Worm (Caenorhabditis elegans) whole organism, mixed stage, embryonic: ENCODE results near the gene dnj-25.
A peak's percentile ranks its signal among the peaks of the same experiment; 100 is the strongest.

Experiments
- M03D4.4 ChIP-seq: sonication (generic microtip); optimal IDR thresholded peaks from 2 replicates; lab custom pipeline; 2017; ENCODE audit warnings: mild to moderate bottlenecking, missing genetic modification characterization, missing compliant biosample characterization
- bed-3 ChIP-seq: fragments of 200-800 bp; sonication (Bioruptor generic); optimal IDR thresholded peaks from 3 replicates; lab custom pipeline; 2018; ENCODE audit warnings: mild to moderate bottlenecking, missing genetic modification characterization, moderate library complexity, missing compliant biosample characterization
- blmp-1 ChIP-seq: fragments of 150-350 bp; optimal IDR thresholded peaks from 2 replicates; lab custom pipeline; 2014; ENCODE audit warnings: missing biosample characterization, missing genetic modification characterization
- ceh-39 ChIP-seq: fragments of 150-350 bp; optimal IDR thresholded peaks from 2 replicates; lab custom pipeline; 2014; ENCODE audit warnings: missing biosample characterization, missing genetic modification characterization
- ceh-43 ChIP-seq: fragments of 200-800 bp; sonication (Bioruptor generic); optimal IDR thresholded peaks from 2 replicates; lab custom pipeline; 2018; ENCODE audit warnings: mild to moderate bottlenecking, missing genetic modification characterization, moderate library complexity, missing compliant biosample characterization
- ceh-83 ChIP-seq: fragments of 200-800 bp; sonication (Bioruptor generic); optimal IDR thresholded peaks from 2 replicates; lab custom pipeline; 2018; ENCODE audit warnings: mild to moderate bottlenecking, missing genetic modification characterization, missing compliant biosample characterization
- ces-1 ChIP-seq: fragments of 150-350 bp; optimal IDR thresholded peaks from 2 replicates; lab custom pipeline; 2014; ENCODE audit warnings: missing biosample characterization, missing genetic modification reagents, missing genetic modification characterization
- cnd-1 ChIP-seq: fragments of 200-800 bp; sonication (Bioruptor generic); optimal IDR thresholded peaks from 2 replicates; lab custom pipeline; 2018; ENCODE audit warnings: mild to moderate bottlenecking, missing genetic modification characterization, missing compliant biosample characterization
- drap-1 ChIP-seq: fragments of 200-800 bp; sonication (Bioruptor generic); optimal IDR thresholded peaks from 3 replicates; lab custom pipeline; 2018; ENCODE audit warnings: mild to moderate bottlenecking, missing genetic modification characterization, missing compliant biosample characterization
- elt-1 ChIP-seq: sonication (generic microtip); optimal IDR thresholded peaks from 2 replicates; lab custom pipeline; 2017; ENCODE audit warnings: missing genetic modification characterization, mild to moderate bottlenecking, missing compliant biosample characterization, antibody characterized with exemption, moderate library complexity, borderline replicate concordance; ENCODE audit not compliant: insufficient read depth
- elt-3 ChIP-seq: fragments of 150-350 bp; optimal IDR thresholded peaks from 2 replicates; lab custom pipeline; 2014; ENCODE audit warnings: missing biosample characterization, missing genetic modification characterization
- ham-2 ChIP-seq: fragments of 200-800 bp; sonication (Bioruptor generic); optimal IDR thresholded peaks from 2 replicates; lab custom pipeline; 2018; ENCODE audit warnings: mild to moderate bottlenecking, missing genetic modification characterization, missing compliant biosample characterization
- hlh-1 ChIP-seq: fragments of 150-350 bp; optimal IDR thresholded peaks from 2 replicates; lab custom pipeline; 2014; ENCODE audit warnings: missing biosample characterization, missing genetic modification reagents, missing genetic modification characterization
- lin-13 ChIP-seq: fragments of 150-350 bp; optimal IDR thresholded peaks from 2 replicates; lab custom pipeline; 2014; ENCODE audit warnings: missing biosample characterization, missing genetic modification characterization
- lin-32 ChIP-seq: fragments of 200-800 bp; sonication (Bioruptor generic); optimal IDR thresholded peaks from 2 replicates; lab custom pipeline; 2018; ENCODE audit warnings: mild to moderate bottlenecking, missing genetic modification characterization, missing compliant biosample characterization
- lsy-2 ChIP-seq: fragments of 150-350 bp; optimal IDR thresholded peaks from 2 replicates; lab custom pipeline; 2014; ENCODE audit warnings: missing biosample characterization, missing genetic modification characterization
- mep-1 ChIP-seq: fragments of 150-350 bp; optimal IDR thresholded peaks from 2 replicates; lab custom pipeline; 2017; ENCODE audit warnings: missing biosample characterization, missing genetic modification reagents, missing genetic modification characterization, inconsistent platforms
- mls-2 ChIP-seq: sonication (generic microtip); optimal IDR thresholded peaks from 2 replicates; lab custom pipeline; 2016; ENCODE audit warnings: mild to moderate bottlenecking, missing genetic modification characterization, moderate library complexity, missing compliant biosample characterization
- nhr-2 ChIP-seq: fragments of 150-350 bp; optimal IDR thresholded peaks from 2 replicates; lab custom pipeline; 2014; ENCODE audit warnings: missing biosample characterization, missing genetic modification characterization
- nhr-237 ChIP-seq: fragments of 150-350 bp; optimal IDR thresholded peaks from 2 replicates; lab custom pipeline; 2014; ENCODE audit warnings: missing biosample characterization, missing genetic modification characterization
- nhr-28 ChIP-seq: fragments of 150-350 bp; optimal IDR thresholded peaks from 2 replicates; lab custom pipeline; 2014; ENCODE audit warnings: missing biosample characterization, missing genetic modification characterization
- nhr-76 ChIP-seq: sonication (generic microtip); optimal IDR thresholded peaks from 2 replicates; lab custom pipeline; 2017; ENCODE audit warnings: missing biosample characterization, missing genetic modification characterization
- pha-4 ChIP-seq: fragments of 150-350 bp; optimal IDR thresholded peaks from 2 replicates; lab custom pipeline; 2018; ENCODE audit warnings: missing biosample characterization, missing genetic modification reagents, missing genetic modification characterization
- sem-2 ChIP-seq: fragments of 200-800 bp; sonication (Bioruptor generic); optimal IDR thresholded peaks from 2 replicates; lab custom pipeline; 2018; ENCODE audit warnings: mild to moderate bottlenecking, missing genetic modification characterization, missing compliant biosample characterization
- tbx-8 ChIP-seq: fragments of 200-800 bp; sonication (Bioruptor generic); optimal IDR thresholded peaks from 2 replicates; lab custom pipeline; 2018; ENCODE audit warnings: mild to moderate bottlenecking, missing genetic modification characterization, moderate library complexity, missing compliant biosample characterization
- unc-62 ChIP-seq: fragments of 150-350 bp; optimal IDR thresholded peaks from 2 replicates; lab custom pipeline; 2014; ENCODE audit warnings: missing biosample characterization, missing genetic modification reagents, missing genetic modification characterization
- zip-8 ChIP-seq: fragments of 150-350 bp; optimal IDR thresholded peaks from 2 replicates; lab custom pipeline; 2014; ENCODE audit warnings: missing biosample characterization, missing genetic modification characterization
- ztf-11 ChIP-seq: fragments of 150-350 bp; optimal IDR thresholded peaks from 2 replicates; lab custom pipeline; 2014; ENCODE audit warnings: missing biosample characterization, missing genetic modification characterization

dnj-25 gene

DNA sequence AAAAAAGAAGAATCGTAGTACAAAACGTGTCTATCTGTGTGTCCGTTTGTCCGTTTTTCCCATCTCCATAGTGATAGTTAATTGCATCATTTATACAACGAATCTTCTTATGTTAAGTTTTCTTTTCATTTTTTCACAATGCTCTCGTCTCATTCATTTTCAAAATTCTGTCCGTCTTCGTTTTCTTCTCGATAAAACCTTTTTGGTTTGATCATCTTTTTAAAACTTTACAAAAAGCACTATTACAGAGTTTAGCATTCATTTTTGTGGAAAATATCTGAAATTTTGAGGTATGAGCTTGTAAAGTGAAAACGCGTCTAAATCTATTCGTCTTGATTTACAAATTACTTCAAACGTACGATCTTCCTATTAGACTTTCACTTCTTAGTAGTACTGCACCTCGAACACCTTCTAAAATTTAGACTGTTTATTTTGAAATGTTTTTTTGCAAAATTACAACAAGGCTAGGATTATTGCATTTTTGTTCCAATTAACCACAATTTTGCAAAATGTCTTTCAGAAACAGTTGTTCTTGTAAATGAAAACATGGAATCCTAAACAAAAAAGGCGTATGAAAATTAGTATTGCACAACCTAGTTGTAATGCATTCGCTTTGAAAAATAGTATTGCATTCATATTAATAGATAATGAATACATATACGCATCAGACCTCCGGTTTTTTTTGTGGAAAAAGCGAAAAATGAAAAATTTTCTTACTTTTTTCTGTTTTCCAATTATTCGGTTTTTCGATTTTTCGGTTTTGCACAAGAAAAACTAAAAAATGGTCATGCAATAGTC, 41.1 kb upstream of the dnj-25 start:
- no peak for TF ChIP-seq ceh-43
- TF ChIP-seq nhr-2: no peak
- TF ChIP-seq nhr-76: no peak
- TF ChIP-seq pha-4 (tag; lab: Kevin White, UChicago): no peak
- TF ChIP-seq hlh-1 (tag; lab: Kevin White, UChicago): no peak
- TF ChIP-seq elt-1: no peak
- TF ChIP-seq nhr-237 (tag; lab: Kevin White, UChicago): no peak
- no peak for TF ChIP-seq sem-2 (GFP tag; lab: Kevin White, UChicago)
- TF ChIP-seq, all 35 proteins: peak for 0

DNA sequence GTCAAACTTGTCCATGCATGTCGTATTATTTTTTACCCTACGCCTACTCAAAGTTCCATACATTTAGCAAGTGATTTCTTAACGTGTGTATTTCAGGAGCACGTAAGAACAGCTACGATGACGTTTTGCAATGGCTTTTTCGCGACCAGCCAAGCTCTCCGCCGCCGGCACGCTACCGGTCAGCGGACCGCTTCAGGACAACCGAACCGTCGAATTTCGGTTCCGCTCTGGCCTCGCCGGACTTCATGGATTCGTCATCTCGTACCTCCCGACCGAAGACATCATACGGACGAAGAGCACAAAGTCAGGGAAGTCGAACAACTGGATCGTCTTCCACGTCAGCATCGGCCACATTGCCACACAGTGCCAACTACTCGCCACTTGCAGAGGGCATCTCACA, 39.5 kb upstream of the dnj-25 start:
- TF ChIP-seq ztf-11 (no peak), mls-2 (tag; lab: Kevin White, UChicago) (no peak), ceh-43 (no peak), lin-13 (tag; lab: Kevin White, UChicago) (no peak), blmp-1 (no peak), lsy-2 (tag; lab: Kevin White, UChicago) (no peak), bed-3 (GFP tag; lab: Kevin White, UChicago) (no peak), nhr-28 (tag; lab: Kevin White, UChicago) (no peak)
- TF ChIP-seq, all 35 proteins: peak for 0

DNA sequence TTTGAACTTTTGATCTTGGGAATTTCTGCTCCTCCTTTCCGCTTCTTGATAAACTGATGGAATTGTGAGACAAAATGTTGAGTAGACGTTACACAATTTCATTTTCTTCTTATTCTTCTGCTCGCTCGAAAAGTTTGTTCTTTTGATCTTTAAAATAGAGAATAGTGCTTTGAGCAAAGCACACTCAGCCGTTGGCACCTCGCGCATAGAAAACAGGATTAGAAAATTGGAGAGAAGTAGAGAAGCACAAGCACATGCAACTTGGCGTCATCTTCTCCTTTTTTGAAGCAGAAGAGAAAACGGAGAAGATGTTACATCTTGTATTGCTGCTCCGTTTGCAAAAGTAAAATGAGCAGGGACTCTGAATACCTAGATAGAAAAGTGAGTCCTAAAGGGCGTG, 38.0 kb upstream of the dnj-25 start:
- TF ChIP-seq unc-62 (peak; percentile 30), zip-8 (tag; lab: Kevin White, UChicago) (no peak), mep-1 (tag; lab: Kevin White, UChicago) (peak; percentile 33), ham-2 (GFP tag; lab: Kevin White, UChicago) (no peak), ces-1 (GFP tag; lab: Kevin White, UChicago) (peak; percentile 96), elt-3 (no peak)

DNA sequence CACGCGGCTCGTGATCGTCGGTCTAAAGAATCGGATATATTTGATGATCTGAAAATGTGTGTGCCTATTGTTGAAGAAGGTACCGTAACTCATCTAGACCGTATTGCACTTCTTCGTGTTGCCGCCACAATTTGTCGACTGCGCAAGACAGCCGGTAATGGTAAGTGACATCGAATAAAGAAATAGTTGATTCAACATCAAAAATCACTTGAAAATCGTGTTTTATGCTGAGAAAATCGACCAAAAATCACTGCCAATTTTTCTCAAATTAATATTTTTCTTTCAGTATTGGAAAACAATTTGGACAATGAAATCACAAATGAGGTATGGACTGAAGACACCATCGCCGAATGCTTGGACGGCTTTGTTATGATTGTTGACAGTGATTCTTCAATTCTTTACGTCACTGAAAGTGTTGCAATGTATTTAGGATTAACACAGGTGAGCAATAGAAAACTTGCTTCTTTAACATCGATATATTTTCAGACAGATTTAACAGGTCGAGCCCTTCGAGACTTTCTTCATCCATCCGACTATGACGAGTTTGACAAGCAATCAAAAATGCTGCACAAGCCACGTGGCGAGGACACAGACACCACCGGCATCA, 37.3 kb upstream of the dnj-25 start:
- TF ChIP-seq lin-32 (GFP tag; lab: Kevin White, UChicago) (no peak), zip-8 (tag; lab: Kevin White, UChicago) (no peak), blmp-1 (no peak), elt-3 (no peak), M03D4.4 (no peak), bed-3 (GFP tag; lab: Kevin White, UChicago) (no peak), tbx-8 (GFP tag; lab: Kevin White, UChicago) (no peak), ceh-39 (tag; lab: Kevin White, UChicago) (no peak), mep-1 (tag; lab: Kevin White, UChicago) (no peak), lin-13 (tag; lab: Kevin White, UChicago) (no peak), hlh-1 (tag; lab: Kevin White, UChicago) (no peak)

DNA sequence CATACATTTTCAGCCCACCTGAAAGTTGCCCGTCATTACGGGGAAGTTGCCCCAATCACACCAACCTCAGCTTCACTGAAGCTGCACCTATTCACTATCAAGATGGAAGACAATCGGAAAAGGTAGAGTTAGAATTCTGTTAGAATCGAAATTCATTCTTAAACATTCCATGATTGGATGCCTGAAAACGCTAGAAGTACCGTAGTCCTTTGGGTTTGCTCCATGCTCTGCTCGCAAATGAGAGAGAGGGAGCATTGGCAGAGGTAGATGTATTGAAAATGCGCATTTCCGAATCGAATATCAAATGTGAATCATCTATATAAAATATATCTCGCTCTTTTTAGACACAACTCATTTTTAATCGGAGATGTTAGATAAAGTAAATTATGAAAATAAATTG, 36.3 kb upstream of the dnj-25 start, which contains the start of gene hif-1:
Gene hif-1, plus strand, starts transcription at position 8 of the 400 bp plus-strand sequence.
- TF ChIP-seq ceh-83 (GFP tag; lab: Kevin White, UChicago) (no peak), bed-3 (GFP tag; lab: Kevin White, UChicago) (no peak), cnd-1 (no peak), nhr-76 (no peak), mls-2 (tag; lab: Kevin White, UChicago) (no peak), unc-62 (no peak), ham-2 (GFP tag; lab: Kevin White, UChicago) (no peak), lin-13 (tag; lab: Kevin White, UChicago) (no peak), lin-32 (GFP tag; lab: Kevin White, UChicago) (no peak), drap-1 (GFP tag; lab: Kevin White, UChicago) (no peak), tbx-8 (GFP tag; lab: Kevin White, UChicago) (no peak)
